Fruit fly (Drosophila melanogaster): ENCODE results near the gene Mpcp2.

The Mpcp2 gene

DNA sequence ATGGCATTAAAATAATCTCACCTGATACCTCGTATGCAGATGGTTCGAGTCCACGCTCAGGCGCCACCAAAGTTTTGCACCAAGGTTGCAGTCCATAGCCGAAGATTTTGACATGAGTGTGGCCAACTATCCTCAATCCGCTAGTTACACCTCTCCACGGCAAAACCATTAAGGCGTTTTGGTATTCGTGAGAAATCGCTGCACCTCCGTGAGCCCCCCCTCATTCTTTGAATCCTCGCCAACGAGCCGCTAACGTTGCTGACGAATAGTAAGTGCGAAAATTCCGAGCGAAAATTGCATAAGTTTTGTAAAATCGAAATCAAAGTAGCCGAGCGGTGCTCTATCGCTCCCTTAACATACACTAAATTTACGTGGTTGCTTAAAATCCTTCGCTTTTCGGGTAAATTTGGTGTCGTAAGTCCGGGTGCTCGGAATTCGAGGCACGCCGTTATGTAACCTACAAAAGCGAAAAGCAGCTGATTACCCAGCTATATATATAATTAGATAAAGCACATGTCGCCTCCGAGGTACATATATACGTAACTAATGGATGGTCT lies at the start of gene Mpcp2:
Mpcp2 (plus strand) TSS at position 217 of the 557 bp plus-strand sequence.
- peak in 1 of 2 experiments; percentile 10 for TF ChIP-seq EcR (GFP tag; optimal IDR thresholded peaks at IDR 0.05)
- no peak for TF ChIP-seq usp (GFP tag; optimal IDR thresholded peaks at IDR 0.05)

DNA sequence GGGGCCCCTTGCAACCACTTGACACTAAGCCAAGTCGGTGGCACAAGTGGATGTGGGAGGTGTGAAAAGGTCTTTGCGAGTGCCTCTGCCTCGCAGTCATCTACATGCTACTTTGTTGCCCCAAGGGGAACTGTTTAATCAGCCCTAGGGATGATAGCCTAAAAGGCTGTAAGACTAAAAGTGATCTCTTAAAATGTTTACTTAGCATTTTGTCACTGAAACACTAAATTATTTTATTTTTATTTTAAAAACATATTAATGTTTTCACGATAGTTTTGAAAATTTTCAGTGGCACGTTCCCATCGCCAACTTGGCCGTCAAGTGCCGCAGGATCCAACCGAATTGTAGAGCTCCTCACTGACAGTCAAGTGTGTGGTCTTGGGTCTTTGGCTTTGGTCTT lies 40.0 kb upstream of the Mpcp2 start:
- TF ChIP-seq usp (GFP tag; optimal IDR thresholded peaks at IDR 0.05) (no peak), EcR (GFP tag; optimal IDR thresholded peaks at IDR 0.05) (no peak), Dll (optimal IDR thresholded peaks at IDR 0.05) (no peak), psq (optimal IDR thresholded peaks at IDR 0.05) (no peak), pan (optimal IDR thresholded peaks at IDR 0.05) (no peak), CG8478 (optimal IDR thresholded peaks at IDR 0.05) (no peak)

DNA sequence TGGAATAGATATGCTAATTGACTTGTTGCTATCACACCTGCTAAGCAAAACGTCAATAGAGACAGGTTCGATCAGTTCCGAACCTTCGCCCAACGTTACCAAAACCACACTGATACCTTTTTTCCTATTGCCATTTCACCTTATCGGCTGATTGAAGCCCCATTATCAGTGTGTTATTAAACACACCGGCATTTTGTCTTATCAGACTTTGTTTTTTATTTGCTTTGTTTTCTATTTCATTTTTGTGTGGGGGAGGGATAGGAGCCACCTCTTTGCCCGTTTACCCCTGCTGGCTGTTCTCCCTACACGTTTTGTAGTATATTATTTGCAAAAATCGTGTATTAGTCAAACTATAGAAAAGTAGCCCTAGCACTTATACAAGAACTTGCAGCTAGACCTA lies 27.5 kb upstream of the Mpcp2 start:
- TF ChIP-seq EcR (GFP tag; optimal IDR thresholded peaks at IDR 0.05) (no peak), psq (optimal IDR thresholded peaks at IDR 0.05) (no peak), CG8478 (optimal IDR thresholded peaks at IDR 0.05) (no peak), usp (GFP tag; optimal IDR thresholded peaks at IDR 0.05) (no peak), pan (optimal IDR thresholded peaks at IDR 0.05) (no peak), Dll (optimal IDR thresholded peaks at IDR 0.05) (no peak)

DNA sequence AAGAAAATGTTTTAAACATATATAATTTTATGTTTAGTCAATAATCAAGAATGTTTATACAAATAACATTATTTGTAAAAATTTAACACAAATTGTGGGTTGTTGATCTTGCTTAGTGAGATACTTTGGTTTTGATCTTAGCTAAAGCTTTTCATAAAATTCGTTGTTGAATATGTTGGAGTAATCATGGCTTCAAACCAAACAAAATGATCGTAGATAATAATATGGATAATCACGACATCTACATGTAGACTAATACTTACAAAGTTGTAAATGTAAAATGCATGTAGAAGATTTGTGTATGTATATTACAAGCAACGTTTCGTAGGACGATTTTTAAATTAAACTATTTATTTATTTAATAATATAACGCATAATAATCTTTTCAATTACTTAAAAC lies 24.2 kb upstream of the Mpcp2 start:
- no peak for TF ChIP-seq psq (optimal IDR thresholded peaks at IDR 0.05)
- no peak for TF ChIP-seq EcR (GFP tag; optimal IDR thresholded peaks at IDR 0.05)
- no peak for TF ChIP-seq pan (optimal IDR thresholded peaks at IDR 0.05)
- TF ChIP-seq Dll (optimal IDR thresholded peaks at IDR 0.05) = no peak
- no peak for TF ChIP-seq CG8478 (optimal IDR thresholded peaks at IDR 0.05)

- TF ChIP-seq EcR (GFP tag; optimal IDR thresholded peaks at IDR 0.05) = no peak
- no peak for TF ChIP-seq CG8478 (optimal IDR thresholded peaks at IDR 0.05)
- no peak for TF ChIP-seq Dll (optimal IDR thresholded peaks at IDR 0.05)
- no peak for TF ChIP-seq psq (optimal IDR thresholded peaks at IDR 0.05)
- no peak for TF ChIP-seq usp (GFP tag; optimal IDR thresholded peaks at IDR 0.05)
- TF ChIP-seq pan (optimal IDR thresholded peaks at IDR 0.05) = no peak
Measured at dm6 chr3L:14515690-14516089, 21.8 kb upstream of the Mpcp2 start.

DNA sequence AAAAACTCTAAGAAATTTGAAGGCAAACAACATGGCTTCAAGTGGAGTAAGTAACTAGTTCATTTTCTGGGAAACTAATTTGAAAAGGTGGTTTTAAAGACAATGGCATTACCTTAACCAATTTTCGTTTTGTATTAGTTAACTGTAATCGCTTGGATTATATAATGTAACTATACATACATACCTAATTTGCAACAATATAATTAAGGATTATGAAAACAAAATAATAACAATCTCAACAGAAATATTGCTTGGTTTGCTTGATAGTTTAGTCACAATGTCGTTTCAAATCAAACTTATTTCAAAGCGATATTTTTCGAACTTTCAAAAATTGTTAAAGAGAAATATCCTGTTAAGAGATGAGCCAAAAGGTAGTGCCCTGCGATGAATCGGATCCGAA lies 19.9 kb upstream of the Mpcp2 start, which contains the start of gene CG9592:
CG9592 (plus strand) TSS at position 301 of the 400 bp plus-strand sequence.
- TF ChIP-seq usp (GFP tag; optimal IDR thresholded peaks at IDR 0.05) (no peak), EcR (GFP tag; optimal IDR thresholded peaks at IDR 0.05) (no peak), psq (optimal IDR thresholded peaks at IDR 0.05) (no peak), Dll (optimal IDR thresholded peaks at IDR 0.05) (no peak), CG8478 (optimal IDR thresholded peaks at IDR 0.05) (no peak), pan (optimal IDR thresholded peaks at IDR 0.05) (no peak)

DNA sequence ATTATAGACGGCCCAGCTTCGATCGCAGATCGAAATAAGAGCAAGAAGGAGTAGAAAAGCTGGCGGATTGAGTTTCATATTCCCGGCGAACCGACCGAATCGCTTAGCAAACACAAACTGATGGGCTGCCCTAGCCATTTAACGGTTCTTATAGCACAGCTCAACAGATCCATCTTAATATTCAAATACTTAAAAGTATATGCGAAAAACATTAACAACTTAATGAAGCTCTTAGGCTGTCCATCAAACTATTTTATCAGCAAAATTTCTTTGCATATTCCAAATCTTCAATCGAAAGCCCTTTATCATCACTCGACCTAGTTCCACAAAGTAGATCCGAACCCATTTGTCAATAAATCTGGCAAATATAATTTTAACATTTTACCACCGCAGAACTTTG lies 15.9 kb upstream of the Mpcp2 start, which contains the start of gene CG4613:
CG4613 (minus strand) TSS at position 101 of the 400 bp plus-strand sequence.
- TF ChIP-seq EcR (GFP tag; optimal IDR thresholded peaks at IDR 0.05) (no peak), pan (optimal IDR thresholded peaks at IDR 0.05) (no peak), Dll (optimal IDR thresholded peaks at IDR 0.05) (no peak), CG8478 (optimal IDR thresholded peaks at IDR 0.05) (no peak), psq (optimal IDR thresholded peaks at IDR 0.05) (no peak), usp (GFP tag; optimal IDR thresholded peaks at IDR 0.05) (no peak)

- TF ChIP-seq EcR (GFP tag; optimal IDR thresholded peaks at IDR 0.05) (no peak), psq (optimal IDR thresholded peaks at IDR 0.05) (no peak), usp (GFP tag; optimal IDR thresholded peaks at IDR 0.05) (no peak), Dll (optimal IDR thresholded peaks at IDR 0.05) (no peak), CG8478 (optimal IDR thresholded peaks at IDR 0.05) (no peak), pan (optimal IDR thresholded peaks at IDR 0.05) (no peak)
Measured at dm6 chr3L:14522483-14523362, 14.7 kb upstream of the Mpcp2 start.

dm6 chr3L:14531802-14532201 lies 5.6 kb upstream of the Mpcp2 start:
- TF ChIP-seq usp (GFP tag; optimal IDR thresholded peaks at IDR 0.05) = no peak
- TF ChIP-seq pan (optimal IDR thresholded peaks at IDR 0.05) = no peak
- no peak for TF ChIP-seq psq (optimal IDR thresholded peaks at IDR 0.05)
- TF ChIP-seq EcR (GFP tag; optimal IDR thresholded peaks at IDR 0.05) = no peak
- no peak for TF ChIP-seq Dll (optimal IDR thresholded peaks at IDR 0.05)
- no peak for TF ChIP-seq CG8478 (optimal IDR thresholded peaks at IDR 0.05)

DNA sequence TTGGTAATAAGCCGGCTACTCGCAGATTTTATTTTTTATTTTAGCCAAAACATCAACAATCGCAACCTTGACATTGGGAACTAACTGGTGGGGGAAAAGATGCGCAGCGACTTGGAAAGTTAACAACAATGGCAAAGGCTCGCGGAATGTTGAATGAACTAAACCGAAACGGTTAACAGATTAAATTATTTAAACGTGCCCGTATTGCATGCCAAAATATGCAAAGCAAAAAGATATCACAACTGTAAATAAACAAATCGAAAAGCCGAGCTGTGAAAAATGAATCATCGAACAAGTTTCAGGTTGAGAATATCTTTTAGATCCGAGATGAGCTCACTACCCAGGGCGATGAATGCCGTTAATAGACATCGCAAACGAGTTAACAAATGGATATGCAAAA lies 4.3 kb upstream of the Mpcp2 start:
- TF ChIP-seq Dll (optimal IDR thresholded peaks at IDR 0.05) (no peak), usp (GFP tag; optimal IDR thresholded peaks at IDR 0.05) (no peak), pan (optimal IDR thresholded peaks at IDR 0.05) (no peak), CG8478 (optimal IDR thresholded peaks at IDR 0.05) (no peak), EcR (GFP tag; optimal IDR thresholded peaks at IDR 0.05) (no peak), psq (optimal IDR thresholded peaks at IDR 0.05) (no peak)

dm6 chr3L:14534619-14535018 lies 2.8 kb upstream of the Mpcp2 start:
- TF ChIP-seq usp (GFP tag; optimal IDR thresholded peaks at IDR 0.05) = no peak
- TF ChIP-seq pan (optimal IDR thresholded peaks at IDR 0.05) = no peak
- TF ChIP-seq psq (optimal IDR thresholded peaks at IDR 0.05) = no peak
- TF ChIP-seq CG8478 (optimal IDR thresholded peaks at IDR 0.05) = no peak
- TF ChIP-seq Dll (optimal IDR thresholded peaks at IDR 0.05) = no peak
- TF ChIP-seq EcR (GFP tag; optimal IDR thresholded peaks at IDR 0.05) = no peak

- TF ChIP-seq CG8478 (optimal IDR thresholded peaks at IDR 0.05) = no peak
- no peak for TF ChIP-seq psq (optimal IDR thresholded peaks at IDR 0.05)
- no peak for TF ChIP-seq EcR (GFP tag; optimal IDR thresholded peaks at IDR 0.05)
- no peak for TF ChIP-seq Dll (optimal IDR thresholded peaks at IDR 0.05)
- TF ChIP-seq pan (optimal IDR thresholded peaks at IDR 0.05) = no peak
- no peak for TF ChIP-seq usp (GFP tag; optimal IDR thresholded peaks at IDR 0.05)
Measured at dm6 chr3L:14536042-14536684, 1.3 kb upstream of the Mpcp2 start, which contains the start of the genes bbg and CG43246. TSS of gene bbg (minus strand) at chr3L:14536276. TSS of gene CG43246 (plus strand) at chr3L:14536634.

All from whole organism.